Comparison of ENCODE assay signal across 2 fruit fly cellular contexts in genomic region chr3R:8587859-8588258, dm6.
TF ChIP-seq lines count a peak whose summit lies in the region.

No protein-coding gene starts in this region.

- TF ChIP-seq CTCF in whole organism, embryonic (GFP tag; optimal IDR thresholded peaks at IDR 0.05; lab: Kevin White, UChicago): no peak

TF ChIP-seq in whole organism, embryonic, 481 proteins besides CTCF, POLR2A, EP300 and RAD21:
- TF ChIP-seq crol (GFP tag; IDR thresholded peaks at IDR 0.05; lab: Robert Waterston, UW) (no peak), CG8944 (GFP tag; optimal IDR thresholded peaks at IDR 0.05; lab: Kevin White, UChicago) (no peak), Hr39 (optimal IDR thresholded peaks at IDR 0.05; lab: Kevin White, UChicago) (peak; percentile 51), Ets65A (GFP tag; lab: Kevin White, UChicago) (peak; percentile 46)
TF ChIP-seq in whole organism, embryonic: peak in this region for 2.

TF ChIP-seq in whole organism, prepupa, 60 proteins besides CTCF, POLR2A, EP300 and RAD21:
- TF ChIP-seq CG11294 (GFP tag; IDR thresholded peaks at IDR 0.05; lab: Robert Waterston, UW) (no peak), svp (GFP tag; lab: Kevin White, UChicago) (peak; percentile 84), Hr4 (GFP tag; optimal IDR thresholded peaks at IDR 0.05; lab: Kevin White, UChicago) (no peak), Eip78C (GFP tag; lab: Kevin White, UChicago) (peak; percentile 9), lz (GFP tag; optimal IDR thresholded peaks at IDR 0.05; lab: Kevin White, UChicago) (no peak), dac (GFP tag; optimal IDR thresholded peaks at IDR 0.05; lab: Kevin White, UChicago) (no peak), cyc (GFP tag; optimal IDR thresholded peaks at IDR 0.05; lab: Kevin White, UChicago) (no peak)

Comparison
In these comparisons a context has a peak if more than half of its experiments do, and no peak if none do; other contexts are left out.
1. Of the 7 proteins assayed by ChIP-seq in both whole organism, embryonic and whole organism, prepupa: peak only in whole organism, embryonic: Hr39; only in whole organism, prepupa: none; in both: none; in neither: 6.